Worm (Caenorhabditis elegans) whole organism, L1 larva: ENCODE results near the gene T14A8.2.

Source experiments
- lsy-2 ChIP-seq, 2 experiments: fragments of 150-350 bp; optimal IDR thresholded peaks; 2 replicates each; lab custom pipeline; 2014; ENCODE audit warnings: missing biosample characterization in 2 of 2, missing genetic modification characterization in 2 of 2
- mep-1 ChIP-seq: fragments of 150-350 bp; optimal IDR thresholded peaks from 2 replicates; lab custom pipeline; 2014; ENCODE audit warnings: missing biosample characterization, missing genetic modification characterization
- skn-1 ChIP-seq: fragments of 150-350 bp; optimal IDR thresholded peaks from 2 replicates; lab custom pipeline; 2014; ENCODE audit warnings: missing biosample characterization, missing genetic modification characterization

DNA sequence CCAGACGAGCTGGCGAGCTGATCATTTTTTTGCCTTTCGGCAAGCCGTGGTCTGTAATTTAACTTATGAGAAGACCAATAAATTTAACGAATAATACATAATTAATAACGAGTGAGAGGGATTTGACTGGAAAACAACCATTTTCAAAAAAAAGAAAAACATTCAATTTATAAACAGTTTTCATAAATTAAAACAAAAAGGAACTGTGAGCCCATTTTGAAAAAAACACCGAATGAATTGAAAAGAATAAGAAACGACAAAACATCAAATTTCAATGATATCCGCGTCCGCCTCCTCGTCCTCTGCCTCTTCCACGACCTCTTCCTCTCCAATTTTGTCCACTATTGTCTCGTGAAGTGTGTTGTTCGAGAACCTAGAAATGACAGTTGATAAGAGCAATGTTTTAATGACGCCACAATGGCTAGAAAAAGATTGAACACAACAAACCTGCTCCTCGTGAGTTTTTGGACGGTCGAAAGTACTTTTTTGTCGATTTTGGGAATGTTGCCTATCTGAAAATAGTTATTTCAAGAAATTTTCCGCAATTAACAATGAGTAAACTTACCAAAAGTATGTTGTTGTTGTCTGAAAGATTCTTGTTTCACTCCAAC is 38.5 kb downstream of the T14A8.2 start, which contains the start of gene tag-321:
- TF ChIP-seq lsy-2 (tag; optimal IDR thresholded peaks at IDR 0.05; lab: Kevin White, UChicago) (no peak), mep-1 (tag; lab: Kevin White, UChicago) (no peak), skn-1 (tag; lab: Kevin White, UChicago) (no peak)
